Fruit fly (Drosophila melanogaster) whole organism, embryonic: ENCODE results near the gene Pde6.

Experiments used
- Antp ChIP-seq: fragments of 200-800 bp; sonication (Bioruptor generic); optimal IDR thresholded peaks from 3 replicates; lab custom pipeline; 2016; ENCODE audit warnings: missing biosample characterization, missing genetic modification characterization
- B-H2 ChIP-seq: fragments of 200-800 bp; sonication (Bioruptor generic); optimal IDR thresholded peaks from 2 replicates; lab custom pipeline; 2018; ENCODE audit warnings: missing biosample characterization, mild to moderate bottlenecking, missing genetic modification characterization
- BtbVII ChIP-seq: fragments of 200-800 bp; sonication (Bioruptor generic); optimal IDR thresholded peaks from 3 replicates; lab custom pipeline; 2017; ENCODE audit warnings: missing biosample characterization, mild to moderate bottlenecking, missing genetic modification characterization
- Bteb2 ChIP-seq: fragments of 200-800 bp; sonication (Bioruptor generic); optimal IDR thresholded peaks from 2 replicates; lab custom pipeline; 2016; ENCODE audit warnings: missing biosample characterization, missing genetic modification characterization
- CG10431 ChIP-seq: fragments of 200-800 bp; sonication (Bioruptor generic); optimal IDR thresholded peaks from 3 replicates; lab custom pipeline; 2018; ENCODE audit warnings: missing biosample characterization, mild to moderate bottlenecking, missing genetic modification characterization
- CG10543 ChIP-seq: fragments of 200-800 bp; sonication (Bioruptor generic); optimal IDR thresholded peaks from 3 replicates; lab custom pipeline; 2017; ENCODE audit warnings: missing biosample characterization, mild to moderate bottlenecking, missing genetic modification characterization, moderate library complexity
- CG11695 ChIP-seq: fragments of 200-800 bp; sonication (Bioruptor generic); IDR thresholded peaks from 3 replicates; pipeline ENCODE4 v1.3.6; 2022; ENCODE audit warnings: missing biosample characterization, missing genetic modification characterization
- CG12391 ChIP-seq: fragments of 200-800 bp; sonication (Bioruptor generic); optimal IDR thresholded peaks from 3 replicates; lab custom pipeline; 2018; ENCODE audit warnings: missing biosample characterization, mild to moderate bottlenecking, missing genetic modification characterization, moderate library complexity
- CG13296 ChIP-seq: fragments of 200-800 bp; sonication (Bioruptor generic); optimal IDR thresholded peaks from 3 replicates; lab custom pipeline; 2018; ENCODE audit warnings: missing biosample characterization, mild to moderate bottlenecking, missing genetic modification characterization
- CG15269 ChIP-seq: fragments of 200-800 bp; sonication (Bioruptor generic); optimal IDR thresholded peaks from 2 replicates; lab custom pipeline; 2018; ENCODE audit warnings: missing biosample characterization, mild to moderate bottlenecking, missing genetic modification characterization, moderate library complexity
- CG15479 ChIP-seq: fragments of 200-800 bp; sonication (Bioruptor generic); optimal IDR thresholded peaks from 3 replicates; lab custom pipeline; 2019; ENCODE audit warnings: missing biosample characterization, mild to moderate bottlenecking, missing genetic modification characterization, moderate library complexity
- CG6854 ChIP-seq: fragments of 200-800 bp; sonication (Bioruptor generic); optimal IDR thresholded peaks from 3 replicates; lab custom pipeline; 2017; ENCODE audit warnings: missing biosample characterization, mild to moderate bottlenecking, missing genetic modification characterization
- CG7786 ChIP-seq: fragments of 200-800 bp; sonication (Bioruptor generic); optimal IDR thresholded peaks from 2 replicates; lab custom pipeline; 2016; ENCODE audit warnings: missing biosample characterization, missing genetic modification characterization
- CG8281 ChIP-seq: fragments of 200-800 bp; sonication (Bioruptor generic); optimal IDR thresholded peaks from 2 replicates; lab custom pipeline; 2018; ENCODE audit warnings: missing biosample characterization, mild to moderate bottlenecking, missing genetic modification characterization, moderate library complexity
- CG8765 ChIP-seq: fragments of 200-800 bp; sonication (Bioruptor generic); IDR thresholded peaks from 2 replicates; pipeline ENCODE4 v1.3.6; 2022; ENCODE audit warnings: missing biosample characterization, missing genetic modification characterization
- CG9797 ChIP-seq: fragments of 200-800 bp; sonication (Bioruptor generic); optimal IDR thresholded peaks from 3 replicates; lab custom pipeline; 2018; ENCODE audit warnings: missing biosample characterization, mild to moderate bottlenecking, missing genetic modification characterization
- D ChIP-seq, 2 experiments: fragments of 200-800 bp in 1 of 2; fragments of >200 bp in 1 of 2; sonication (Bioruptor generic) in 1 of 2; optimal IDR thresholded peaks; 2 replicates in 1 of 2; 3 replicates in 1 of 2; lab custom pipeline; 2017; ENCODE audit warnings: mild to moderate bottlenecking in 1 of 2, missing biosample characterization in 1 of 2, missing genetic modification characterization in 1 of 2, missing genetic modification reagents in 1 of 2
- Dref ChIP-seq: fragments of 200-800 bp; sonication (Bioruptor generic); IDR thresholded peaks from 2 replicates; pipeline ENCODE4 v1.3.6; 2022; ENCODE audit warnings: missing biosample characterization, missing genetic modification characterization
- H2.0 ChIP-seq: fragments of 200-800 bp; sonication (Bioruptor generic); IDR thresholded peaks from 2 replicates; pipeline ENCODE4 v1.3.6; 2022; ENCODE audit warnings: missing biosample characterization, missing genetic modification characterization
- HLH4C ChIP-seq: fragments of 200-800 bp; sonication (Bioruptor generic); IDR thresholded peaks from 3 replicates; pipeline ENCODE4 v1.3.6; 2022; ENCODE audit warnings: missing biosample characterization, missing genetic modification characterization; ENCODE audit not compliant: partially characterized antibody
- HLH54F ChIP-seq: fragments of 200-800 bp; sonication (Bioruptor generic); optimal IDR thresholded peaks from 3 replicates; lab custom pipeline; 2016; ENCODE audit warnings: missing biosample characterization, missing genetic modification characterization
- Hr39 ChIP-seq: fragments of >200 bp; optimal IDR thresholded peaks from 2 replicates; lab custom pipeline; 2017
- Jarid2 ChIP-seq: fragments of 200-800 bp; sonication (Bioruptor generic); optimal IDR thresholded peaks from 3 replicates; lab custom pipeline; 2017; ENCODE audit warnings: mild to moderate bottlenecking, missing biosample characterization, missing genetic modification reagents, missing genetic modification characterization
- NC2α ChIP-seq: fragments of 200-800 bp; sonication (Bioruptor generic); optimal IDR thresholded peaks from 2 replicates; lab custom pipeline; 2016; ENCODE audit warnings: missing biosample characterization, missing genetic modification characterization
- Stat92E ChIP-seq, 3 experiments: fragments of >200 bp in 2 of 3; fragments of 200-800 bp in 1 of 3; sonication (Bioruptor generic) in 1 of 3; optimal IDR thresholded peaks; 2 replicates each; lab custom pipeline; 2017 to 2019; ENCODE audit warnings: missing biosample characterization in 3 of 3, missing genetic modification characterization in 3 of 3, mild to moderate bottlenecking in 1 of 3, moderate library complexity in 1 of 3
- TFAM ChIP-seq: fragments of 200-800 bp; sonication (Bioruptor generic); optimal IDR thresholded peaks from 2 replicates; lab custom pipeline; 2017; ENCODE audit warnings: missing biosample characterization, missing genetic modification characterization, inconsistent platforms
- Trl ChIP-seq, 3 experiments: fragments of >200 bp in 2 of 3; fragments of 200-800 bp in 1 of 3; sonication (Bioruptor generic) in 1 of 3; optimal IDR thresholded peaks; 2 replicates in 1 of 3; 3 replicates in 2 of 3; lab custom pipeline; 2016 to 2017; ENCODE audit warnings: missing biosample characterization in 1 of 3, missing genetic modification characterization in 1 of 3
- Xrp1 ChIP-seq: fragments of 200-800 bp; sonication (Bioruptor generic); IDR thresholded peaks from 2 replicates; pipeline ENCODE4 v1.3.6; 2022; ENCODE audit warnings: missing biosample characterization, missing genetic modification characterization
- bbx ChIP-seq: fragments of 200-800 bp; sonication (Bioruptor generic); IDR thresholded peaks from 2 replicates; pipeline ENCODE4 v1.3.6; 2022; ENCODE audit warnings: missing biosample characterization, missing genetic modification characterization; ENCODE audit not compliant: partially characterized antibody
- bcd ChIP-seq: fragments of 200-800 bp; sonication (Bioruptor generic); optimal IDR thresholded peaks from 2 replicates; lab custom pipeline; 2017; ENCODE audit warnings: missing biosample characterization, mild to moderate bottlenecking, missing genetic modification characterization
- cas ChIP-seq: fragments of 200-800 bp; sonication (Bioruptor generic); IDR thresholded peaks from 2 replicates; pipeline ENCODE4 v1.3.6; 2022; ENCODE audit warnings: missing biosample characterization, missing genetic modification characterization
- caup ChIP-seq: fragments of 200-800 bp; sonication (Bioruptor generic); optimal IDR thresholded peaks from 3 replicates; lab custom pipeline; 2017; ENCODE audit warnings: missing biosample characterization, mild to moderate bottlenecking, missing genetic modification characterization, moderate library complexity; ENCODE audit not compliant: severe bottlenecking
- chinmo ChIP-seq: fragments of 200-800 bp; sonication (Bioruptor generic); IDR thresholded peaks from 4 replicates; pipeline ENCODE4 v1.3.6; 2022; ENCODE audit warnings: missing biosample characterization, missing genetic modification characterization; ENCODE audit not compliant: partially characterized antibody
- corto ChIP-seq: fragments of 200-800 bp; sonication (Bioruptor generic); optimal IDR thresholded peaks from 2 replicates; lab custom pipeline; 2016; ENCODE audit warnings: missing biosample characterization, mild to moderate bottlenecking, missing genetic modification characterization, moderate library complexity
- da ChIP-seq: fragments of 200-800 bp; sonication (Bioruptor generic); optimal IDR thresholded peaks from 2 replicates; lab custom pipeline; 2016; ENCODE audit warnings: missing biosample characterization, missing genetic modification characterization
- dmrt11E ChIP-seq: fragments of 200-800 bp; sonication (Bioruptor generic); optimal IDR thresholded peaks from 3 replicates; lab custom pipeline; 2018; ENCODE audit warnings: missing biosample characterization, mild to moderate bottlenecking, missing genetic modification characterization, moderate library complexity
- en ChIP-seq: fragments of 200-800 bp; sonication (Bioruptor generic); optimal IDR thresholded peaks from 2 replicates; lab custom pipeline; 2016; ENCODE audit warnings: missing biosample characterization, missing genetic modification characterization
- eyg ChIP-seq: fragments of 200-800 bp; sonication (Bioruptor generic); optimal IDR thresholded peaks from 3 replicates; lab custom pipeline; 2016; ENCODE audit warnings: missing biosample characterization, missing genetic modification characterization
- gce ChIP-seq: fragments of 200-800 bp; sonication (Bioruptor generic); IDR thresholded peaks from 3 replicates; pipeline ENCODE4 v1.3.6; 2022; ENCODE audit warnings: missing biosample characterization, missing genetic modification characterization
- gcm ChIP-seq: fragments of 200-800 bp; sonication (Bioruptor generic); optimal IDR thresholded peaks from 2 replicates; lab custom pipeline; 2019; ENCODE audit warnings: missing biosample characterization, mild to moderate bottlenecking, missing genetic modification characterization, moderate library complexity
- ken ChIP-seq: fragments of 200-800 bp; sonication (Bioruptor generic); IDR thresholded peaks from 3 replicates; pipeline ENCODE4 v1.3.6; 2022; ENCODE audit warnings: missing biosample characterization, missing genetic modification characterization
- maf-S ChIP-seq: fragments of 200-800 bp; sonication (Bioruptor generic); optimal IDR thresholded peaks from 2 replicates; lab custom pipeline; 2016; ENCODE audit warnings: missing biosample characterization, missing genetic modification characterization
- mirr ChIP-seq: fragments of 200-800 bp; sonication (Bioruptor generic); optimal IDR thresholded peaks from 3 replicates; lab custom pipeline; 2018; ENCODE audit warnings: missing biosample characterization, mild to moderate bottlenecking, missing genetic modification characterization
- onecut ChIP-seq: fragments of 200-800 bp; sonication (Bioruptor generic); IDR thresholded peaks from 2 replicates; pipeline ENCODE4 v1.3.6; 2022; ENCODE audit warnings: missing biosample characterization, missing genetic modification characterization
- phol ChIP-seq: fragments of 200-800 bp; sonication (Bioruptor generic); optimal IDR thresholded peaks from 3 replicates; lab custom pipeline; 2018; ENCODE audit warnings: missing biosample characterization, mild to moderate bottlenecking, missing genetic modification characterization, moderate library complexity
- sr ChIP-seq: fragments of 200-800 bp; sonication (Bioruptor generic); IDR thresholded peaks from 3 replicates; pipeline ENCODE4 v1.3.6; 2022; ENCODE audit warnings: missing biosample characterization, missing genetic modification characterization
- tll ChIP-seq, 2 experiments: fragments of 200-800 bp in 1 of 2; fragments of >200 bp in 1 of 2; sonication (Bioruptor generic) in 1 of 2; optimal IDR thresholded peaks; 2 replicates each; lab custom pipeline; 2017 to 2019; ENCODE audit warnings: missing biosample characterization in 2 of 2, missing genetic modification characterization in 2 of 2, mild to moderate bottlenecking in 1 of 2, moderate library complexity in 1 of 2
- tna ChIP-seq: fragments of 200-800 bp; sonication (Bioruptor generic); IDR thresholded peaks from 2 replicates; pipeline ENCODE4 v1.3.6; 2022; ENCODE audit warnings: missing biosample characterization, missing genetic modification characterization; ENCODE audit not compliant: partially characterized antibody
- trh ChIP-seq: fragments of 200-800 bp; sonication (Bioruptor generic); optimal IDR thresholded peaks from 2 replicates; lab custom pipeline; 2016; ENCODE audit warnings: missing biosample characterization, missing genetic modification characterization

Gene Pde6

dm6 chr3R:14473574-14473973 lies 84.5 kb downstream of the Pde6 start (continued):
- TF ChIP-seq bbx (GFP tag; lab: Robert Waterston, UW): no peak
- TF ChIP-seq NC2α: no peak
- no peak for TF ChIP-seq da (GFP tag; lab: Kevin White, UChicago)
- no peak for TF ChIP-seq ken (GFP tag; lab: Robert Waterston, UW)
- peak; percentile 45 for TF ChIP-seq CG12391 (tag; lab: Kevin White, UChicago)
- peak; percentile 69; the same call in 2 of the 3 replicates for TF ChIP-seq CG11695 (GFP tag; lab: Robert Waterston, UW)
- TF ChIP-seq Stat92E (GFP tag; optimal IDR thresholded peaks at IDR 0.05; lab: Kevin White, UChicago): no peak
- TF ChIP-seq CG15479: no peak
- TF ChIP-seq B-H2: no peak
- TF ChIP-seq H2.0: peak; percentile 46
- no peak for TF ChIP-seq tna
- no peak for TF ChIP-seq TFAM (GFP tag; lab: Kevin White, UChicago)
- TF ChIP-seq chinmo (GFP tag; lab: Robert Waterston, UW): 0 out of 4 replicates have a peak, but pooled peaks have one; percentile 8
- no peak for TF ChIP-seq gcm (GFP tag; lab: Kevin White, UChicago)
- TF ChIP-seq cas: peak; percentile 46; the same call in 1 of the 2 replicates
- peak; percentile 70 for TF ChIP-seq caup (GFP tag; lab: Kevin White, UChicago)
- TF ChIP-seq dmrt11E (tag; lab: Kevin White, UChicago): peak; percentile 3
- TF ChIP-seq tll (GFP tag; optimal IDR thresholded peaks at IDR 0.05; lab: Kevin White, UChicago): no peak
- no peak for TF ChIP-seq D (optimal IDR thresholded peaks at IDR 0.05; lab: Kevin White, UChicago)
- TF ChIP-seq D (GFP tag; optimal IDR thresholded peaks at IDR 0.05; lab: Kevin White, UChicago): peak; percentile 20
- TF ChIP-seq HLH4C (GFP tag; lab: Robert Waterston, UW): no peak
- peak; percentile 52 for TF ChIP-seq Antp (GFP tag; lab: Kevin White, UChicago)
- TF ChIP-seq mirr (GFP tag; lab: Kevin White, UChicago): no peak
- no peak for TF ChIP-seq Jarid2 (GFP tag; lab: Kevin White, UChicago)
- TF ChIP-seq corto (GFP tag; lab: Kevin White, UChicago): no peak
- peak; percentile 44 for TF ChIP-seq HLH54F
- TF ChIP-seq gce: no peak
- TF ChIP-seq maf-S (GFP tag; lab: Kevin White, UChicago): no peak
- TF ChIP-seq sr: no peak
- TF ChIP-seq CG7786 (GFP tag; lab: Kevin White, UChicago): peak; percentile 66
- TF ChIP-seq eyg: peak; percentile 13
- TF ChIP-seq CG8281: no peak
- no peak for TF ChIP-seq CG13296
- peak; percentile 38 for TF ChIP-seq BtbVII
- TF ChIP-seq onecut: no peak; the same call in 1 of the 2 replicates
- peak; percentile 59 for TF ChIP-seq CG15269 (tag; lab: Kevin White, UChicago)
- no peak for TF ChIP-seq Hr39 (lab: Kevin White, UChicago)
- no peak for TF ChIP-seq CG8765 (GFP tag; lab: Robert Waterston, UW)
- peak; percentile 54 for TF ChIP-seq bcd
- peak; percentile 44 for TF ChIP-seq en (GFP tag; lab: Kevin White, UChicago)
- TF ChIP-seq CG10543 (GFP tag; lab: Kevin White, UChicago): no peak
- peak; percentile 55; the same call in 1 of the 2 replicates for TF ChIP-seq Xrp1
- TF ChIP-seq CG10431 (GFP tag; lab: Kevin White, UChicago): no peak
- TF ChIP-seq Dref (GFP tag; lab: Robert Waterston, UW): no peak
- peak; percentile 5 for TF ChIP-seq CG6854 (GFP tag; lab: Kevin White, UChicago)
- TF ChIP-seq CG9797 (GFP tag; lab: Kevin White, UChicago): no peak
- TF ChIP-seq Trl (optimal IDR thresholded peaks at IDR 0.05; lab: Kevin White, UChicago): no peak
- TF ChIP-seq Trl (GFP tag; optimal IDR thresholded peaks at IDR 0.05; lab: Kevin White, UChicago): peak; percentile 54
- TF ChIP-seq trh (GFP tag; lab: Kevin White, UChicago): no peak
- TF ChIP-seq Bteb2 (GFP tag; lab: Kevin White, UChicago): peak; percentile 63
- TF ChIP-seq phol (tag; lab: Kevin White, UChicago): peak; percentile 53
